Worm (Caenorhabditis elegans) whole organism, midembryonic: ENCODE results near the gene raga-1.

Experiments used
- cog-1 ChIP-seq: sonication (generic microtip); optimal IDR thresholded peaks from 2 replicates; lab custom pipeline; 2016; ENCODE audit warnings: missing genetic modification characterization, missing compliant biosample characterization
- flt-1 ChIP-seq: fragments of 200-800 bp; sonication (Bioruptor generic); IDR thresholded peaks from 2 replicates; pipeline ENCODE4 v1.3.6; 2022; ENCODE audit warnings: missing genetic modification characterization, missing compliant biosample characterization
- med-1 ChIP-seq: sonication (generic microtip); optimal IDR thresholded peaks from 2 replicates; lab custom pipeline; 2017; ENCODE audit warnings: missing genetic modification characterization, mild to moderate bottlenecking, missing compliant biosample characterization, antibody characterized with exemption, missing genetic modification reagents; ENCODE audit not compliant: insufficient read depth
- ref-1 ChIP-seq: fragments of 200-800 bp; sonication (Bioruptor generic); conservative IDR thresholded peaks from 2 replicates; pipeline ENCODE4 v1.3.6; 2022; ENCODE audit warnings: missing genetic modification reagents, missing genetic modification characterization, missing compliant biosample characterization
- tab-1 ChIP-seq: fragments of 200-800 bp; sonication (Bioruptor generic); IDR thresholded peaks from 2 replicates; pipeline ENCODE4 v1.3.6; 2022; ENCODE audit warnings: missing genetic modification characterization, missing compliant biosample characterization

DNA sequence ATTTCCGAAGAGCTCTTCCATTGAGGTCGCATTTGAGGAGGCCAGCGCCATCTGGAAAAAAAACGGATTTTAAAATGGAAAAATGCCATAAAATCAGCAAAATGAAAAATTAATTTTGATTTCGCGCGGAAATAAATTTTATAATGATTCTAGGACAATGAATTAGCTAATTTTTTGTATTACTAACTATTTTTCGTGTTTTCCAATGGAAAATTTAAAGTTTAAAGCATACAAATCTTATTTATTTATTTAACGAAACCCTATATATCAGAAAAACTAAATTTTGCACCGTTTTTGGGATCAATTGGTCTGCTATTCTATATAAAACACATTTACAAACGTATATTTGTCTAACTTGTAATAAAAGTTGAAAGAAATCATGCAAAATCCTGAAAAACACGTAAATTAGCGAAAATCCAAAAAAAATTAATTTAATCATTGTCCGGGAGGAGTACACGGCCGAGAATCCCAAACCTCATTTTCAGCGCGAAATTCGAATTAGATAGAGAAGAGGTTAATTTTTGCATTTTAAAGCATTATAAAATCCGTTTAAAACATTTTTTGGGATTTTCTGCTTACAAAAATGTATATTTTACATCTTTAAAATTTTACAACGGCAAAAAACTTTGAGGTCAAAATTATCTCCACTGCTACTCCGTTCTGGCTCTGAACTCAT, 10.9 kb upstream of the raga-1 start, which contains the start of gene C47G2.3:
- TF ChIP-seq cog-1 (tag; lab: Kevin White, UChicago), result no peak
- no peak for TF ChIP-seq tab-1 (GFP tag; lab: Robert Waterston, UW)
- no peak for TF ChIP-seq med-1 (GFP tag; lab: Kevin White, UChicago)
- no peak for TF ChIP-seq flt-1 (GFP tag; lab: Robert Waterston, UW)
- no peak for TF ChIP-seq ref-1
